Comparison of ENCODE assay signal across 2 fruit fly cellular contexts in genomic region chrX:5646228-5646627, dm6.
TF ChIP-seq lines count a peak whose summit lies in the region.

No protein-coding gene starts in this region.

TF ChIP-seq in whole organism, embryonic, 481 proteins besides CTCF, POLR2A, EP300 and RAD21 (continued from another document and continues in another):
- TF ChIP-seq CG12391 (tag; optimal IDR thresholded peaks at IDR 0.05; lab: Kevin White, UChicago) (peak; percentile 38), Sox100B (GFP tag; optimal IDR thresholded peaks at IDR 0.05; lab: Kevin White, UChicago) (no peak), Atf3 (GFP tag; optimal IDR thresholded peaks at IDR 0.05; lab: Kevin White, UChicago) (no peak), nerfin-1 (tag; optimal IDR thresholded peaks at IDR 0.05; lab: Kevin White, UChicago) (peak; percentile 30), ro (GFP tag; IDR thresholded peaks at IDR 0.05; lab: Robert Waterston, UW) (no peak), Meics (GFP tag; optimal IDR thresholded peaks at IDR 0.05; lab: Kevin White, UChicago) (no peak), HLHmδ (GFP tag; optimal IDR thresholded peaks at IDR 0.05; lab: Kevin White, UChicago) (no peak), tup (GFP tag; optimal IDR thresholded peaks at IDR 0.05; lab: Kevin White, UChicago) (no peak), chif (GFP tag; optimal IDR thresholded peaks at IDR 0.05; lab: Kevin White, UChicago) (peak in 1 of 2 experiments; percentile 41), CG18599 (GFP tag; optimal IDR thresholded peaks at IDR 0.05; lab: Kevin White, UChicago) (peak; percentile 46), CG2678 (tag; optimal IDR thresholded peaks at IDR 0.05; lab: Kevin White, UChicago) (peak; percentile 46), gsb-n (tag; optimal IDR thresholded peaks at IDR 0.05; lab: Kevin White, UChicago) (peak; percentile 29), prd (optimal IDR thresholded peaks at IDR 0.05; lab: Kevin White, UChicago) (no peak), prd (GFP tag; IDR thresholded peaks at IDR 0.05; lab: Robert Waterston, UW) (peak; percentile 18; the same call in 1 of the 3 replicates), ERR (GFP tag; optimal IDR thresholded peaks at IDR 0.05; lab: Kevin White, UChicago) (no peak), CG6854 (GFP tag; optimal IDR thresholded peaks at IDR 0.05; lab: Kevin White, UChicago) (no peak), vvl (GFP tag; IDR thresholded peaks at IDR 0.05; lab: Robert Waterston, UW) (peak; percentile 10; the same call in 1 of the 2 replicates), ci (GFP tag; IDR thresholded peaks at IDR 0.05; lab: Robert Waterston, UW) (peak; percentile 45; the same call in 1 of the 3 replicates), sens (GFP tag; lab: Kevin White, UChicago) (peak; percentile 93), CG13424 (tag; optimal IDR thresholded peaks at IDR 0.05; lab: Kevin White, UChicago) (peak; percentile 23), oc (tag; optimal IDR thresholded peaks at IDR 0.05; lab: Kevin White, UChicago) (peak; percentile 18), Lim3 (GFP tag; IDR thresholded peaks at IDR 0.05; lab: Robert Waterston, UW) (no peak), Sox102F (GFP tag; optimal IDR thresholded peaks at IDR 0.05; lab: Kevin White, UChicago) (peak; percentile 30), CG42726 (GFP tag; IDR thresholded peaks at IDR 0.05; lab: Robert Waterston, UW; ENCODE audit: partially characterized antibody) (no peak), pros (GFP tag; optimal IDR thresholded peaks at IDR 0.05; lab: Kevin White, UChicago) (no peak), CG10267 (tag; optimal IDR thresholded peaks at IDR 0.05; lab: Kevin White, UChicago) (peak; percentile 30), CG4424 (GFP tag; optimal IDR thresholded peaks at IDR 0.05; lab: Kevin White, UChicago) (peak; percentile 13), CG14710 (tag; optimal IDR thresholded peaks at IDR 0.05; lab: Kevin White, UChicago) (peak; percentile 24), CG1792 (GFP tag; optimal IDR thresholded peaks at IDR 0.05; lab: Kevin White, UChicago) (no peak), CG8281 (tag; optimal IDR thresholded peaks at IDR 0.05; lab: Kevin White, UChicago) (no peak), row (GFP tag; IDR thresholded peaks at IDR 0.05; lab: Robert Waterston, UW) (peak; percentile 59), CG9727 (GFP tag; optimal IDR thresholded peaks at IDR 0.05; lab: Kevin White, UChicago) (peak; percentile 23), CG8944 (GFP tag; optimal IDR thresholded peaks at IDR 0.05; lab: Kevin White, UChicago) (no peak), CG18262 (tag; optimal IDR thresholded peaks at IDR 0.05; lab: Kevin White, UChicago) (peak; percentile 31), CG4282 (GFP tag; optimal IDR thresholded peaks at IDR 0.05; lab: Kevin White, UChicago) (no peak), CG3163 (GFP tag; optimal IDR thresholded peaks at IDR 0.05; lab: Kevin White, UChicago) (no peak), CG7928 (GFP tag; optimal IDR thresholded peaks at IDR 0.05; lab: Kevin White, UChicago) (no peak), CG1603 (tag; optimal IDR thresholded peaks at IDR 0.05; lab: Kevin White, UChicago) (peak; percentile 6), CG1024 (GFP tag; IDR thresholded peaks at IDR 0.05; lab: Robert Waterston, UW) (0 out of 2 replicates have a peak, but pooled peaks have one; percentile 4), unpg (GFP tag; optimal IDR thresholded peaks at IDR 0.05; lab: Kevin White, UChicago) (peak; percentile 35), jumu (GFP tag; optimal IDR thresholded peaks at IDR 0.05; lab: Kevin White, UChicago) (peak; percentile 13), ap (GFP tag; IDR thresholded peaks at IDR 0.05; lab: Robert Waterston, UW) (no peak), CG8388 (GFP tag; optimal IDR thresholded peaks at IDR 0.05; lab: Kevin White, UChicago) (peak; percentile 16), crp (GFP tag; optimal IDR thresholded peaks at IDR 0.05; lab: Kevin White, UChicago) (no peak), sob (GFP tag; IDR thresholded peaks at IDR 0.05; lab: Robert Waterston, UW) (no peak), ind (GFP tag; optimal IDR thresholded peaks at IDR 0.05; lab: Kevin White, UChicago) (peak; percentile 14), CG17359 (tag; optimal IDR thresholded peaks at IDR 0.05; lab: Kevin White, UChicago) (peak; percentile 43), luna (GFP tag; optimal IDR thresholded peaks at IDR 0.05; lab: Kevin White, UChicago) (no peak), eve (GFP tag; optimal IDR thresholded peaks at IDR 0.05; lab: Kevin White, UChicago) (peak in 1 of 2 experiments; percentile 18), run (tag; optimal IDR thresholded peaks at IDR 0.05; lab: Kevin White, UChicago) (no peak), lab (GFP tag; optimal IDR thresholded peaks at IDR 0.05; lab: Kevin White, UChicago) (peak; percentile 30), HLH3B (GFP tag; IDR thresholded peaks at IDR 0.05; lab: Robert Waterston, UW) (0 out of 2 replicates have a peak, but pooled peaks have one; percentile 7), ATbp (GFP tag; optimal IDR thresholded peaks at IDR 0.05; lab: Kevin White, UChicago) (peak; percentile 11), dmrt11E (tag; optimal IDR thresholded peaks at IDR 0.05; lab: Kevin White, UChicago) (peak; percentile 49), fd3F (GFP tag; optimal IDR thresholded peaks at IDR 0.05; lab: Kevin White, UChicago) (no peak), CG7556 (GFP tag; optimal IDR thresholded peaks at IDR 0.05; lab: Kevin White, UChicago) (peak; percentile 18), gem (tag; optimal IDR thresholded peaks at IDR 0.05; lab: Kevin White, UChicago) (peak; percentile 57), Gsc (GFP tag; IDR thresholded peaks at IDR 0.05; lab: Robert Waterston, UW) (no peak), CG15601 (tag; optimal IDR thresholded peaks at IDR 0.05; lab: Kevin White, UChicago) (peak; percentile 16), Rfx (GFP tag; IDR thresholded peaks at IDR 0.05; lab: Robert Waterston, UW) (no peak), Deaf1 (tag; optimal IDR thresholded peaks at IDR 0.05; lab: Kevin White, UChicago) (peak; percentile 7), CG10979 (tag; optimal IDR thresholded peaks at IDR 0.05; lab: Kevin White, UChicago) (peak; percentile 61), CG8924 (tag; optimal IDR thresholded peaks at IDR 0.05; lab: Kevin White, UChicago) (peak; percentile 8), E2f2 (GFP tag; IDR thresholded peaks at IDR 0.05; lab: Robert Waterston, UW) (no peak), sug (tag; optimal IDR thresholded peaks at IDR 0.05; lab: Kevin White, UChicago) (no peak), lola (GFP tag; optimal IDR thresholded peaks at IDR 0.05; lab: Kevin White, UChicago) (peak in 1 of 3 experiments; percentile 28), zf30C (GFP tag; optimal IDR thresholded peaks at IDR 0.05; lab: Kevin White, UChicago) (peak; percentile 18)

TF ChIP-seq in whole organism, prepupa, 60 proteins besides CTCF, POLR2A, EP300 and RAD21 (continued from another document):
- TF ChIP-seq CG6792 (GFP tag; optimal IDR thresholded peaks at IDR 0.05; lab: Kevin White, UChicago) (no peak), CG1621 (tag; optimal IDR thresholded peaks at IDR 0.05; lab: Kevin White, UChicago) (no peak), Lpt (GFP tag; optimal IDR thresholded peaks at IDR 0.05; lab: Kevin White, UChicago) (no peak), Eip93F (GFP tag; optimal IDR thresholded peaks at IDR 0.05; lab: Kevin White, UChicago) (no peak), svp (GFP tag; lab: Kevin White, UChicago) (peak; percentile 8), lz (GFP tag; optimal IDR thresholded peaks at IDR 0.05; lab: Kevin White, UChicago) (no peak), CG15336 (GFP tag; IDR thresholded peaks at IDR 0.05; lab: Robert Waterston, UW) (peak; percentile 35; the same call in 1 of the 2 replicates), salr (GFP tag; optimal IDR thresholded peaks at IDR 0.05; lab: Kevin White, UChicago) (no peak), Hr38 (GFP tag; optimal IDR thresholded peaks at IDR 0.05; lab: Kevin White, UChicago) (no peak)
